Fruit fly (Drosophila melanogaster): ENCODE results near the gene CG42713.

CG42713 gene

dm6 chr2L:8937003-8937402 lies 45.8 kb downstream of the CG42713 start, which contains the start of gene Tsp29Fb (continued):
- TF ChIP-seq oc (tag; optimal IDR thresholded peaks at IDR 0.05), result peak; percentile 38
- TF ChIP-seq lilli (GFP tag; optimal IDR thresholded peaks at IDR 0.05), result peak; percentile 76
- peak; percentile 85 for TF ChIP-seq CG3281 (GFP tag; optimal IDR thresholded peaks at IDR 0.05)
- peak; percentile 43; the same call in 1 of the 2 replicates for TF ChIP-seq Ada2b (GFP tag; IDR thresholded peaks at IDR 0.05)
- TF ChIP-seq ATbp (GFP tag; optimal IDR thresholded peaks at IDR 0.05), result peak; percentile 67
- peak; percentile 35; the same call in 1 of the 3 replicates for TF ChIP-seq croc (GFP tag; conservative IDR thresholded peaks at IDR 0.05)
- TF ChIP-seq ewg (GFP tag; optimal IDR thresholded peaks at IDR 0.05), result peak; percentile 37
- peak; percentile 66; the same call in 1 of the 2 replicates for TF ChIP-seq CG7372 (GFP tag; IDR thresholded peaks at IDR 0.05)
- TF ChIP-seq CG16863 (GFP tag; optimal IDR thresholded peaks at IDR 0.05), result peak; percentile 31
- peak; percentile 50; the same call in 1 of the 2 replicates for TF ChIP-seq Adf1 (GFP tag; IDR thresholded peaks at IDR 0.05)
- peak; percentile 21 for TF ChIP-seq az2 (GFP tag; optimal IDR thresholded peaks at IDR 0.05)
- TF ChIP-seq jing (GFP tag; optimal IDR thresholded peaks at IDR 0.05), result peak; percentile 34
- TF ChIP-seq odd (GFP tag; optimal IDR thresholded peaks at IDR 0.05), result peak; percentile 62
- TF ChIP-seq CG14860 (GFP tag; IDR thresholded peaks at IDR 0.05; ENCODE audit: partially characterized antibody), result no peak
- peak; percentile 41 for TF ChIP-seq exex (tag; optimal IDR thresholded peaks at IDR 0.05)
- peak; percentile 68 for TF ChIP-seq nerfin-1 (tag; optimal IDR thresholded peaks at IDR 0.05)
- TF ChIP-seq Xrp1 (GFP tag; IDR thresholded peaks at IDR 0.05), result peak; percentile 53; the same call in 1 of the 2 replicates
- TF ChIP-seq ash1 (GFP tag; optimal IDR thresholded peaks at IDR 0.05), result no peak
- TF ChIP-seq CG7928 (GFP tag; optimal IDR thresholded peaks at IDR 0.05), result peak; percentile 15
- TF ChIP-seq bab2 (GFP tag; optimal IDR thresholded peaks at IDR 0.05), result peak; percentile 65
- TF ChIP-seq CG30403 (GFP tag; optimal IDR thresholded peaks at IDR 0.05), result peak; percentile 87
- peak; percentile 69 for TF ChIP-seq CG12104 (GFP tag; optimal IDR thresholded peaks at IDR 0.05)
- peak; percentile 92 for TF ChIP-seq row (GFP tag; IDR thresholded peaks at IDR 0.05)
- TF ChIP-seq nmo (GFP tag; optimal IDR thresholded peaks at IDR 0.05), result peak; percentile 77
- TF ChIP-seq Meics (GFP tag; optimal IDR thresholded peaks at IDR 0.05), result peak; percentile 87
- TF ChIP-seq CG8924 (tag; optimal IDR thresholded peaks at IDR 0.05), result peak; percentile 86
- peak; percentile 38 for TF ChIP-seq CG18764 (GFP tag; optimal IDR thresholded peaks at IDR 0.05)
- TF ChIP-seq ssp (GFP tag; IDR thresholded peaks at IDR 0.05), result peak; percentile 31; the same call in 1 of the 2 replicates
- no peak for TF ChIP-seq Lhr (GFP tag; optimal IDR thresholded peaks at IDR 0.05)
- TF ChIP-seq CG17361 (GFP tag; IDR thresholded peaks at IDR 0.05), result peak; percentile 78
- TF ChIP-seq CG10321 (GFP tag; IDR thresholded peaks at IDR 0.05), result peak; percentile 49; the same call in 1 of the 2 replicates
- TF ChIP-seq Trl (optimal IDR thresholded peaks at IDR 0.05), result peak in 1 of 2 experiments; percentile 36
- TF ChIP-seq Trl (GFP tag; optimal IDR thresholded peaks at IDR 0.05), result peak; percentile 48
- peak in 1 of 2 experiments; percentile 68 for TF ChIP-seq Eip74EF (GFP tag; optimal IDR thresholded peaks at IDR 0.05)
- peak; percentile 36 for TF ChIP-seq CG1603 (tag; optimal IDR thresholded peaks at IDR 0.05)
- TF ChIP-seq da (GFP tag; optimal IDR thresholded peaks at IDR 0.05), result no peak
- TF ChIP-seq CG6272 (GFP tag; IDR thresholded peaks at IDR 0.05), result peak; percentile 23; the same call in 1 of the 2 replicates
- TF ChIP-seq HHEX (GFP tag; optimal IDR thresholded peaks at IDR 0.05), result peak; percentile 72
- no peak for TF ChIP-seq cg (GFP tag; optimal IDR thresholded peaks at IDR 0.05)
- TF ChIP-seq usp (GFP tag; optimal IDR thresholded peaks at IDR 0.05), result no peak
- TF ChIP-seq CG6813 (GFP tag; optimal IDR thresholded peaks at IDR 0.05), result peak; percentile 54
- no peak for TF ChIP-seq CG17186 (GFP tag; optimal IDR thresholded peaks at IDR 0.05)
- peak; percentile 40 for TF ChIP-seq CG16815 (GFP tag; optimal IDR thresholded peaks at IDR 0.05)
- TF ChIP-seq CG11456 (GFP tag; IDR thresholded peaks at IDR 0.05), result peak; percentile 63; the same call in 2 of the 3 replicates
- TF ChIP-seq C15 (GFP tag; IDR thresholded peaks at IDR 0.05), result 0 out of 3 replicates have a peak, but pooled peaks have one; percentile 50
- TF ChIP-seq Chrac-16 (GFP tag; optimal IDR thresholded peaks at IDR 0.05), result peak; percentile 56
- TF ChIP-seq CG14710 (tag; optimal IDR thresholded peaks at IDR 0.05), result peak; percentile 23
- peak; percentile 60 for TF ChIP-seq CG5180 (GFP tag; optimal IDR thresholded peaks at IDR 0.05)
- TF ChIP-seq Dad (GFP tag; optimal IDR thresholded peaks at IDR 0.05), result peak; percentile 20
- TF ChIP-seq tio (GFP tag; optimal IDR thresholded peaks at IDR 0.05), result peak; percentile 55

All from whole organism, embryonic.